Worm (Caenorhabditis elegans) whole organism, midembryonic: ENCODE measurements around the gene C41C4.9.
A peak's percentile ranks its signal among the peaks of the same experiment; 100 is the strongest.

ENCODE experiments used
- T22C8.4 ChIP-seq: fragments of 200-800 bp; sonication (Bioruptor generic); IDR thresholded peaks from 2 replicates; pipeline ENCODE4 v1.3.6; 2022; ENCODE audit warnings: missing genetic modification characterization, missing compliant biosample characterization
- cog-1 ChIP-seq: sonication (generic microtip); optimal IDR thresholded peaks from 2 replicates; lab custom pipeline; 2016; ENCODE audit warnings: missing genetic modification characterization, missing compliant biosample characterization
- flt-1 ChIP-seq: fragments of 200-800 bp; sonication (Bioruptor generic); IDR thresholded peaks from 2 replicates; pipeline ENCODE4 v1.3.6; 2022; ENCODE audit warnings: missing genetic modification characterization, missing compliant biosample characterization
- klf-2 ChIP-seq: fragments of 200-800 bp; sonication (Bioruptor generic); conservative IDR thresholded peaks from 2 replicates; pipeline ENCODE4 v1.3.6; 2022; ENCODE audit warnings: missing genetic modification reagents, missing genetic modification characterization, missing compliant biosample characterization
- med-1 ChIP-seq: sonication (generic microtip); optimal IDR thresholded peaks from 2 replicates; lab custom pipeline; 2017; ENCODE audit warnings: missing genetic modification characterization, mild to moderate bottlenecking, missing compliant biosample characterization, antibody characterized with exemption, missing genetic modification reagents; ENCODE audit not compliant: insufficient read depth
- ref-1 ChIP-seq: fragments of 200-800 bp; sonication (Bioruptor generic); conservative IDR thresholded peaks from 2 replicates; pipeline ENCODE4 v1.3.6; 2022; ENCODE audit warnings: missing genetic modification reagents, missing genetic modification characterization, missing compliant biosample characterization
- tab-1 ChIP-seq: fragments of 200-800 bp; sonication (Bioruptor generic); IDR thresholded peaks from 2 replicates; pipeline ENCODE4 v1.3.6; 2022; ENCODE audit warnings: missing genetic modification characterization, missing compliant biosample characterization
- ztf-23 ChIP-seq: fragments of 200-800 bp; sonication (Bioruptor generic); IDR thresholded peaks from 2 replicates; pipeline ENCODE4 v1.3.6; 2022; ENCODE audit warnings: missing genetic modification reagents, missing genetic modification characterization, missing compliant biosample characterization
- ztf-29 ChIP-seq: fragments of 200-800 bp; sonication (Bioruptor generic); IDR thresholded peaks from 2 replicates; pipeline ENCODE4 v1.3.6; 2022; ENCODE audit warnings: missing genetic modification reagents, missing genetic modification characterization, missing compliant biosample characterization

The C41C4.9 gene

DNA sequence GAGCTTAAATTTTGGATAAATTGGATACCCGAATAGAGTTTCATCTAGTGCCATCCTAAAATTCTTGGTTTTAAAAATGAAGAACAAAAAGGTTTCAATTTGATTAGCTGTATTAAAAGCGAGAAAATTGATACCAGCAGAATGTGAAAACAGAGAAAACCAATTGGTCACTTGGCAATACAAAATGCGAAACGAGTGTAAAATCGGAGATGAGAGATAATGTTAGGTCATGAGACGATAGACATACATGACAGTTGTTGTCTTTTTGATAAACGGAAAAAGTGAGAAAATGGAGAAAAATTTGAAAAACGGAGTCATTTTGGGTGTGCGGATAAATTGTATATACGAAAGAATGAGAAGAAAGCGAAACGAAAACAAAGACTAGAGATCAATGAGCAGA, 2.4 kb upstream of the C41C4.9 start, which contains the start of gene sfxn-5:
Gene sfxn-5 (minus strand): TSS at position 55 of the 400 bp plus-strand sequence.
- TF ChIP-seq ztf-29 (no peak), ztf-23 (GFP tag; lab: Robert Waterston, UW) (no peak), ref-1 (GFP tag; lab: Robert Waterston, UW) (no peak), tab-1 (GFP tag; lab: Robert Waterston, UW) (no peak), klf-2 (GFP tag; lab: Robert Waterston, UW) (no peak), med-1 (GFP tag; lab: Kevin White, UChicago) (no peak), cog-1 (no peak), T22C8.4 (GFP tag; lab: Robert Waterston, UW) (no peak), flt-1 (GFP tag; lab: Robert Waterston, UW) (no peak)

DNA sequence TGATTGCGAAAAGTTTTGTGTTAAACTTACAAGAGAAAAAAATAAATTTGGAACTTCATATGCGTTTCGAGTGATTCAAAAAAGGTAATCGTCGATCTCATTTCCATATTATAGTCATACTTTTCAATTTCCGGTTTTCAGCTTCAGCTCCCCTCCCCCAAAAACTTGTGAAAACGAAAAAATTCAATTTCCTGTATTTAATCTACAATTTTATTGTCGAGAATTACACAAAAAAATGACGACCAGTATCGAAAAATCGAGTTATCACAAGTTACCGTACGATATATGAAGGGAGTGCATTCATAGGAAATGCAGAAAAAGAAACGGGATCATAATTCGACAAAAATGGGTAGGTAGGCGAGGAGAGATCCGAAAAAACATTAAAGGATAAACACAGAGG, 4.6 kb downstream of the C41C4.9 start, which contains the start of gene lron-4:
Gene lron-4 (minus strand): TSS at position 101 of the 400 bp plus-strand sequence.
- TF ChIP-seq ztf-23 (GFP tag; lab: Robert Waterston, UW) (no peak), ztf-29 (no peak), tab-1 (GFP tag; lab: Robert Waterston, UW) (no peak), ref-1 (GFP tag; lab: Robert Waterston, UW) (no peak), cog-1 (no peak), flt-1 (GFP tag; lab: Robert Waterston, UW) (no peak), T22C8.4 (GFP tag; lab: Robert Waterston, UW) (no peak)

DNA sequence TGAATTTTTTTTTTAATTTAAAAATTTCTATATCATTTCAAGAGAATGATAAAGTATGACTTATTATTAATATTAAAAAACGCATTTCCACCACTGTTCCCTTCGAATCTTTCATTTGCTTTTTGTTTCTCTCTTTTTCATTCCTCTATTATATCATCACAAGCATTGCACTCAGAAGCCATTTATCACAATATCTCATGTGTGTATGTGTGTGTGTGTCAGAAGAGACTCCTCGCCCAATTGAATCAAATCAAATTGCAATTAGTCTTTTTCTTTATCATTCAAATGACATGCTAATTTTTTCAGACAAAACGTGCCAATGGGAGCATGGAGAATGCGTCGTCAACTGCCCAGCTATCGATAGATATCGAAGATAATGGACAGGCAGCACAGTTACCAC, 8.7 kb downstream of the C41C4.9 start, which contains the start of gene unc-105:
Gene unc-105 (plus strand): TSS at position 301 of the 400 bp plus-strand sequence.
- no peak for TF ChIP-seq med-1 (GFP tag; lab: Kevin White, UChicago)
- no peak for TF ChIP-seq ztf-23 (GFP tag; lab: Robert Waterston, UW)
- no peak for TF ChIP-seq flt-1 (GFP tag; lab: Robert Waterston, UW)
- TF ChIP-seq T22C8.4 (GFP tag; lab: Robert Waterston, UW), result no peak
- no peak for TF ChIP-seq klf-2 (GFP tag; lab: Robert Waterston, UW)
- no peak for TF ChIP-seq cog-1

- no peak for TF ChIP-seq ztf-29
- TF ChIP-seq med-1 (GFP tag; lab: Kevin White, UChicago), result no peak
- TF ChIP-seq ztf-23 (GFP tag; lab: Robert Waterston, UW), result no peak
- no peak for TF ChIP-seq flt-1 (GFP tag; lab: Robert Waterston, UW)
- TF ChIP-seq ref-1 (GFP tag; lab: Robert Waterston, UW), result no peak
- TF ChIP-seq tab-1 (GFP tag; lab: Robert Waterston, UW), result no peak
- no peak for TF ChIP-seq cog-1
- TF ChIP-seq T22C8.4 (GFP tag; lab: Robert Waterston, UW), result no peak
- no peak for TF ChIP-seq klf-2 (GFP tag; lab: Robert Waterston, UW)
These were observed 10.0 kb downstream of the C41C4.9 start for ce11 chrII:8117426-8117825.

ce11 chrII:8124867-8125266, 17.4 kb downstream of the C41C4.9 start, which contains the start of gene ire-1:
Gene ire-1 (minus strand): TSS chrII:8124910.
- TF ChIP-seq cog-1 (no peak), tab-1 (GFP tag; lab: Robert Waterston, UW) (no peak), ref-1 (GFP tag; lab: Robert Waterston, UW) (no peak), ztf-23 (GFP tag; lab: Robert Waterston, UW) (no peak), T22C8.4 (GFP tag; lab: Robert Waterston, UW) (no peak), flt-1 (GFP tag; lab: Robert Waterston, UW) (no peak), klf-2 (GFP tag; lab: Robert Waterston, UW) (no peak), ztf-29 (no peak)

DNA sequence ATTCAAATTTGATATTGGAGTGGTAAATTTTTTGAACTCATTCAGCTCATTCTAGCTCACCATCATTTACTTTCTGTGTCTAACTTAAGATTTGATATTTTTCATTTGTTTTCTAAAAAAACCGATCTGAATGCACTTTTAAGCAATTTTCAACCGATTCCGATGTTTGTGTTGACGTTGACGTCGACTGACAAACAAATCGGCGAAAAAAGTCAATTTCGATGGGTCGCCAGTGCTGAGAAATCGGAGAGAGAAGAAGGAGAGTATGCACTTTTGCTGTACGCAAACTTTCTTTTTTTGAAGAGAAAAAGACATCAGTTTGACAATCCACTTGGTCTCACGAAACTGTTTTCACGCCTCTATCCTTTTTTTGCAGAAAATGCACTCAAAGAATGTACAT, 18.0 kb downstream of the C41C4.9 start:
- TF ChIP-seq T22C8.4 (GFP tag; lab: Robert Waterston, UW), result no peak
- no peak for TF ChIP-seq cog-1
- TF ChIP-seq flt-1 (GFP tag; lab: Robert Waterston, UW), result no peak
- no peak for TF ChIP-seq ztf-29
- TF ChIP-seq med-1 (GFP tag; lab: Kevin White, UChicago), result no peak
- no peak for TF ChIP-seq ref-1 (GFP tag; lab: Robert Waterston, UW)
- TF ChIP-seq tab-1 (GFP tag; lab: Robert Waterston, UW), result no peak
- TF ChIP-seq klf-2 (GFP tag; lab: Robert Waterston, UW), result no peak
- TF ChIP-seq ztf-23 (GFP tag; lab: Robert Waterston, UW), result no peak

DNA sequence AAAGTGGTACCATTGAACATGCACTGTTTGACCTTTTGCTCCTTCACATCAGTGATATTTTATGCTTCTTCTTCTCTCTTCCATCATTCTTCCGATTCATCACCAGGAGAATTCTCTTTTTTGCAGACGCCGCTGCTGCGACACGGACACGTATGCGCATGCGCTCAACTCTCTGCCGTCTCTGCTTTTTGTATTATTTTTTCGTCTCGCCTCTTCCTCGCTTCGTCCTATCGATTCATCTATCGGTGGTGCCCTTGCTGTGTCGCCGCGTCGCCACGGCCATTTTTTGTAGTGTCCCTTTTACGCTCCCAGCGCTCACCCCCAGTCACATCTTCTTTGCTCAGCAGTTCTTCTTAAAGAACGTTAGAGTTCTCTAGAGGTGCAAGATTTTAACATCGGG, 18.7 kb downstream of the C41C4.9 start:
- TF ChIP-seq ref-1 (GFP tag; lab: Robert Waterston, UW) (no peak), flt-1 (GFP tag; lab: Robert Waterston, UW) (no peak), T22C8.4 (GFP tag; lab: Robert Waterston, UW) (peak; percentile 52), tab-1 (GFP tag; lab: Robert Waterston, UW) (0 out of 2 replicates have a peak, but pooled peaks have one; percentile 14), ztf-29 (no peak), klf-2 (GFP tag; lab: Robert Waterston, UW) (peak; percentile 19; the same call in 1 of the 2 replicates), ztf-23 (GFP tag; lab: Robert Waterston, UW) (no peak)

DNA sequence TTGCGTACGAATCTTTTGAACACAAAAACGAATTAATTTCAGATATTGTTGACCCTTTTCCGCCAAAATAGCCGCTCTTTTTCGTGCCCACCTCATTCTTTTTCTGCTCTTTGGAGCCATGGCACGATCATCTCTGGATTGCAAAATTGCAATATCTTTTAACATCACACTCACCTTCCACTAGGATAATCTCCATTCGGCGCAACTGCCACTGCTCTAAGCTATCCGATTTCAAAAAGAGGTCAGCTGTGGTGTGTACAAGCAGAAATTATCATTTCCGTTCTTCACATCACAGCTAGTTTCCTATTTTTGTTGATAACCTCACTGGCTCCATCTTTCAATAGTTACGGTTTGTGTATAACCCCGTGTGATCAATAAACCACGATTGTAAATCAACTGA, 19.2 kb downstream of the C41C4.9 start:
- TF ChIP-seq flt-1 (GFP tag; lab: Robert Waterston, UW) (no peak), cog-1 (no peak), klf-2 (GFP tag; lab: Robert Waterston, UW) (no peak), tab-1 (GFP tag; lab: Robert Waterston, UW) (no peak), T22C8.4 (GFP tag; lab: Robert Waterston, UW) (no peak), ref-1 (GFP tag; lab: Robert Waterston, UW) (no peak), med-1 (GFP tag; lab: Kevin White, UChicago) (no peak), ztf-23 (GFP tag; lab: Robert Waterston, UW) (no peak), ztf-29 (no peak)

ce11 chrII:8127290-8127689, 19.8 kb downstream of the C41C4.9 start:
- TF ChIP-seq ztf-29 (no peak), tab-1 (GFP tag; lab: Robert Waterston, UW) (no peak), cog-1 (no peak), T22C8.4 (GFP tag; lab: Robert Waterston, UW) (no peak), ztf-23 (GFP tag; lab: Robert Waterston, UW) (no peak), med-1 (GFP tag; lab: Kevin White, UChicago) (no peak), flt-1 (GFP tag; lab: Robert Waterston, UW) (no peak), ref-1 (GFP tag; lab: Robert Waterston, UW) (no peak), klf-2 (GFP tag; lab: Robert Waterston, UW) (no peak)
